Fruit fly (Drosophila melanogaster) whole organism, wandering third instar larva: ENCODE measurements around the gene CG13760.
A peak's percentile ranks its signal among the peaks of the same experiment; 100 is the strongest.

ENCODE experiments used
- CG32264 ChIP-seq: fragments of 200-800 bp; sonication (Bioruptor generic); optimal IDR thresholded peaks from 2 replicates; lab custom pipeline; 2016; ENCODE audit warnings: missing biosample characterization, missing genetic modification characterization
- Dfd ChIP-seq: fragments of >200 bp; optimal IDR thresholded peaks from 2 replicates; lab custom pipeline; 2017; ENCODE audit warnings: missing biosample characterization, missing genetic modification characterization
- GATAd ChIP-seq: sonication (Bioruptor generic); optimal IDR thresholded peaks from 2 replicates; lab custom pipeline; 2016; ENCODE audit warnings: missing biosample characterization, missing genetic modification characterization
- HLH106 ChIP-seq: fragments of 200-800 bp; optimal IDR thresholded peaks from 3 replicates; lab custom pipeline; 2019; ENCODE audit warnings: missing biosample characterization, mild to moderate bottlenecking, missing genetic modification characterization, moderate library complexity
- Hnf4 ChIP-seq: fragments of 200-800 bp; sonication (Bioruptor generic); optimal IDR thresholded peaks from 2 replicates; lab custom pipeline; 2016; ENCODE audit warnings: missing biosample characterization, mild to moderate bottlenecking, missing genetic modification characterization
- Hr83 ChIP-seq: fragments of 200-300 bp; sonication (Bioruptor generic); optimal IDR thresholded peaks from 2 replicates; lab custom pipeline; 2016; ENCODE audit warnings: missing biosample characterization, mild to moderate bottlenecking, missing genetic modification characterization, moderate library complexity; ENCODE audit not compliant: poor library complexity, severe bottlenecking
- Jra ChIP-seq: sonication (Bioruptor generic); optimal IDR thresholded peaks from 2 replicates; lab custom pipeline; 2016; ENCODE audit warnings: missing biosample characterization, missing genetic modification characterization
- Myc ChIP-seq: fragments of >200 bp; optimal IDR thresholded peaks from 2 replicates; lab custom pipeline; 2017
- N ChIP-seq: fragments of >200 bp; optimal IDR thresholded peaks from 2 replicates; lab custom pipeline; 2018; ENCODE audit warnings: missing biosample characterization, missing external identifiers, missing genetic modification characterization
- OdsH ChIP-seq: fragments of 200-800 bp; sonication (Bioruptor generic); optimal IDR thresholded peaks from 2 replicates; lab custom pipeline; 2016; ENCODE audit warnings: missing biosample characterization, mild to moderate bottlenecking, missing genetic modification characterization
- Rel ChIP-seq, 2 experiments: fragments of 200-800 bp; sonication (Bioruptor generic) in 1 of 2; optimal IDR thresholded peaks; 2 replicates in 1 of 2; 3 replicates in 1 of 2; lab custom pipeline; 2016 to 2019; ENCODE audit warnings: mild to moderate bottlenecking in 2 of 2, missing biosample characterization in 2 of 2, missing genetic modification characterization in 2 of 2, moderate library complexity in 1 of 2
- br ChIP-seq: fragments of 200-800 bp; sonication (Bioruptor generic); optimal IDR thresholded peaks from 2 replicates; lab custom pipeline; 2016; ENCODE audit warnings: missing biosample characterization, missing genetic modification characterization
- brk ChIP-seq: fragments of 200-800 bp; sonication (Bioruptor generic); optimal IDR thresholded peaks from 2 replicates; lab custom pipeline; 2016; ENCODE audit warnings: missing biosample characterization, mild to moderate bottlenecking, missing genetic modification characterization
- dsf ChIP-seq: sonication (Bioruptor generic); optimal IDR thresholded peaks from 2 replicates; lab custom pipeline; 2016; ENCODE audit warnings: missing biosample characterization, missing genetic modification characterization, borderline replicate concordance
- ey ChIP-seq: fragments of 200-800 bp; sonication (Bioruptor generic); optimal IDR thresholded peaks from 2 replicates; lab custom pipeline; 2016; ENCODE audit warnings: missing biosample characterization, missing genetic modification characterization
- foxo ChIP-seq, 2 experiments: fragments of 200-800 bp; sonication (Bioruptor generic); optimal IDR thresholded peaks; 2 replicates in 1 of 2; 3 replicates in 1 of 2; lab custom pipeline; 2016 to 2017; ENCODE audit warnings: missing biosample characterization in 2 of 2, missing genetic modification characterization in 2 of 2
- fru ChIP-seq: fragments of 200-800 bp; sonication (Bioruptor generic); optimal IDR thresholded peaks from 3 replicates; lab custom pipeline; 2016; ENCODE audit warnings: missing biosample characterization, mild to moderate bottlenecking, missing genetic modification characterization
- h ChIP-seq: fragments of 200-800 bp; sonication (Bioruptor generic); optimal IDR thresholded peaks from 3 replicates; lab custom pipeline; 2016; ENCODE audit warnings: missing biosample characterization, mild to moderate bottlenecking, missing genetic modification characterization
- jim ChIP-seq: fragments of 175-275, 200-325 bp; sonication (Bioruptor generic); optimal IDR thresholded peaks from 2 replicates; lab custom pipeline; 2016; ENCODE audit warnings: missing biosample characterization, mild to moderate bottlenecking, missing genetic modification characterization
- psq ChIP-seq: fragments of 200-800 bp; sonication (Bioruptor generic); optimal IDR thresholded peaks from 3 replicates; lab custom pipeline; 2017; ENCODE audit warnings: missing biosample characterization, mild to moderate bottlenecking, missing genetic modification characterization, moderate library complexity
- rgr ChIP-seq: fragments of 200-800 bp; sonication (Bioruptor generic); optimal IDR thresholded peaks from 3 replicates; lab custom pipeline; 2016; ENCODE audit warnings: missing biosample characterization, mild to moderate bottlenecking, missing genetic modification characterization
- tai ChIP-seq: sonication (Bioruptor generic); optimal IDR thresholded peaks from 2 replicates; lab custom pipeline; 2016; ENCODE audit warnings: missing biosample characterization, missing genetic modification characterization
- usp ChIP-seq: fragments of >200 bp; optimal IDR thresholded peaks from 2 replicates; lab custom pipeline; 2017; ENCODE audit warnings: missing biosample characterization, missing genetic modification characterization
- woc ChIP-seq: sonication (Bioruptor generic); optimal IDR thresholded peaks from 2 replicates; lab custom pipeline; 2016; ENCODE audit warnings: missing biosample characterization, mild to moderate bottlenecking, missing genetic modification characterization

CG13760 gene

DNA sequence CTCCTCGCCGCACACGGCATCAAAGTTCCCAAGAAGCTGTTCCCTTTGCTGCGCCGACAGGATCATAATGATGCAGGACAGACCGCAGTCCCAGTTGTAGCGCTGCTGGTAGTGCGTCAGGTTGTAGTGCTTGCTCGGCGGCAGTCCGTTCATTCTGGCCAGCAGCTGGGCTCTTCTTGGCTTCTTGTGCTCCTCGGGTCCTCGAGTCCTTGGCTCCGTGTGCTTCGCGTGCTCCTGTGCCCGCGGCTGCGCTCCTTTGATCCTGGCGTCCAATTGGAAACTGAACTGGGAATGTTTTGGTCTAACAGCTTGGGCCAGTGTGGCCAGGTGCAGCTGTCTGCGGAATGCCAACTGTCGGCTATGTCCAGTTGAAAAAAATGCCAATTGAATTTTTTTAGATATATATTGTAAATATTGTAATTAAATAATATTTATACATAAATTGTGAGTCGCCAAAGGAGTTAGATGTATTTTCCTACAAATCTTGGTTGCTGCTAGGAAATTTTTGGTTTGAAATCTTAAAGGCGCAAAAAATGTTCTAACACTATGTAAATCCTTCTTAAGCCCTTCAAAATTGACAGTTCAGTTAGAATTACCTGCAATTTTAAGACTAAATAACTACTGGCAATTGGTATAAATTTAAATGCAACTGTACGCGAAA lies at the start of gene CG13760:
Gene CG13760 (minus strand): TSS at position 645 of the 661 bp plus-strand sequence.
- TF ChIP-seq foxo (GFP tag; optimal IDR thresholded peaks at IDR 0.05; lab: Kevin White, UChicago) (peak in 1 of 2 experiments; percentile 13), dsf (GFP tag; lab: Kevin White, UChicago) (no peak)

DNA sequence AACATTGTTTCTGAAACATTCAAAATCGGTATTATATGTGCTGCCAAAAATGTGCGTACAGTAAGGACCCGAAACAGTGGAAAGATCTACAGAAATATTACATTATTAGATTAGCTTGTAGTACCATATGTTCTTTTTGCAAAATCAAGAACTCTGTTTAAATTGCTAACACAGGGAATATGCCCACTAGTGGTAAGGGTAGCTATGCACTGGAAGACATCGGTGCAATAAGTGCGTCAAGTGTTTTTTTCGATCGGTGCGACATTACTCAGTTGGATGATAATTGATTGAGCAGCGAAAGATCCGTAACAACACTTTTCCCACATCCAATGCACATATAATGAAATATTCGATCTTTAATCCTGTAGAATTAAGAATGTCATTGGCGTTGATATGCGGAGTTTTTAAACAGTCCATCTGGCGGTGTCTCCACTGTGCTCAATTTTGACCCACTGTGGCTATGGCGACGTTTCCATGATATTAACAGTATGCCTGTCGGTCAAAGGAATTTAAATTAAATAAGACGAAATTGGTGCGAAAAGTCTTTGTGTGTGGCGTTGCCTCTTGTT lies 49.7 kb upstream of the CG13760 start:
- TF ChIP-seq Dfd (GFP tag; lab: Kevin White, UChicago) (no peak), foxo (GFP tag; optimal IDR thresholded peaks at IDR 0.05; lab: Kevin White, UChicago) (peak in 1 of 2 experiments; percentile 27), HLH106 (tag; lab: Kevin White, UChicago) (no peak), ey (GFP tag; lab: Kevin White, UChicago) (peak; percentile 15), br (peak; percentile 6), rgr (GFP tag; lab: Kevin White, UChicago) (peak; percentile 34), woc (GFP tag; lab: Kevin White, UChicago) (peak; percentile 17)

DNA sequence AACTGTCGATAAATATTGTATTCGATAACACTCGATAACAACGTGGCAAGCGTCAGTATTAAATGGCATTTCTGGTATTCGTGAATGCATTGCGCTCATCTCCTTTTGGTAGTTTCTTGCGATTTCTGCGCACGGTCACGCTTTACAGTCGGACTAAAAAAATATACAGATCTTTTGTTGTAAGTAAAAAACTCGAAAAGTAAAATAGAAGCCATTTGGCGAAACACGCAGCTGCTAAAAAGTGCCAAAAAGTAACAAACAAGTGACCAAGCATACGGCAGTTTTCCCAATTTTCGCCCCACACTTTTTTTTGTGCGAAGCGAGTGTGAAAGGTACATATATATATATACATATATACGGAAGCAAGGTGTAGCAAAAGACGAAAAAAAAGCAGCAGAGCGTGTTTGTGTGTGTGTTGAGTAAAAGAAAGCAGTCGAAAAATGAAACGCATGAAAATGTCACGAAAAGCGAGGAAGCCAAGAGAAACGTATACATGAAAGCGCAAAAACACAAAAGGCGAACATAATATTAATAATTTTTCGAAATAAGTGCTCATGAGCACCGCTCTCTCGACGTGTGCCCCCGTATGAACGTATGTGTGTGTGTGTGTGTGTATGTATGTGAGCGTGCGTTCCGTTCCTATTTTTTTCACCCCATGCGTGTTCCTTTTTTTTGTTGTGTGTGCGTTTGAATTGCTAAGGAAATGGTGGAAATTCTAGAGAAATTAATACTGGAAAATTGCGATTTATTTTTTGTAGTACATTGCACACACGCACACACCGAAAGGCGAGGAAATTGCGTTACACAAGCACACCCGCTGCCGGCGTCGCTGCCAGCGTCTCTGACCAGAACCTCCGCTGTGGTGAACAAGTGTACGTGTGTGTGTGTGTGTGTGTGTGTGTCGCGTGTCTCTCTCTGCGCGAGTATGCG lies 48.6 kb upstream of the CG13760 start, which contains the start of gene sgg:
Gene sgg (plus strand): TSS at position 106 of the 930 bp plus-strand sequence.
- TF ChIP-seq psq (GFP tag; lab: Kevin White, UChicago) (peak; percentile 64), N (GFP tag; lab: Kevin White, UChicago) (peak; percentile 74), Rel (GFP tag; optimal IDR thresholded peaks at IDR 0.05; lab: Kevin White, UChicago) (no peak), Rel (tag; optimal IDR thresholded peaks at IDR 0.05; lab: Kevin White, UChicago) (peak; percentile 30), tai (GFP tag; lab: Kevin White, UChicago) (no peak), h (GFP tag; lab: Kevin White, UChicago) (peak; percentile 66), Hr83 (GFP tag; lab: Kevin White, UChicago) (peak; percentile 22), GATAd (GFP tag; lab: Kevin White, UChicago) (no peak)

DNA sequence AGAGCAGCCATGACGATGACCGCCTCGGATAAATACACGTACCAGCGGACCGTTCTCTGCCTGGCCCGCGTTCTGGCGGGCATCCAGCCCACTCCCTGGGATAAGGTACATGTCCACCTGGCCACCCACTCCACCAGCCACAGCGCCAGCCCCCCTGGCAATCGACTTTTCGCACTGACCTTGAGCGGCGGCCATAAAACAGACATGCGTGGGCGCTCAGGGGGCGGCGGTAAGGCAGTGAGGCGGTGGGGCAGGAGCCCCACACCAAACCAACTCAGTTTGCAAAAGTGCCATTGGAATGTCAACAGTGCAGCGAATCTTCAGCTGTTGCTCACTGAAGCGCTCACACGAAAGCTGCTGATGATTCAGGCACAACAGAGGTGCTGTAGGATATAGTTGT lies 39.5 kb upstream of the CG13760 start:
- no peak for TF ChIP-seq Jra (GFP tag; lab: Kevin White, UChicago)
- TF ChIP-seq foxo (GFP tag; optimal IDR thresholded peaks at IDR 0.05; lab: Kevin White, UChicago): no peak
- no peak for TF ChIP-seq fru (GFP tag; lab: Kevin White, UChicago)
- TF ChIP-seq psq (GFP tag; lab: Kevin White, UChicago): no peak
- no peak for TF ChIP-seq HLH106 (tag; lab: Kevin White, UChicago)
- no peak for TF ChIP-seq brk
- no peak for TF ChIP-seq Rel (GFP tag; optimal IDR thresholded peaks at IDR 0.05; lab: Kevin White, UChicago)
- TF ChIP-seq Rel (tag; optimal IDR thresholded peaks at IDR 0.05; lab: Kevin White, UChicago): no peak

DNA sequence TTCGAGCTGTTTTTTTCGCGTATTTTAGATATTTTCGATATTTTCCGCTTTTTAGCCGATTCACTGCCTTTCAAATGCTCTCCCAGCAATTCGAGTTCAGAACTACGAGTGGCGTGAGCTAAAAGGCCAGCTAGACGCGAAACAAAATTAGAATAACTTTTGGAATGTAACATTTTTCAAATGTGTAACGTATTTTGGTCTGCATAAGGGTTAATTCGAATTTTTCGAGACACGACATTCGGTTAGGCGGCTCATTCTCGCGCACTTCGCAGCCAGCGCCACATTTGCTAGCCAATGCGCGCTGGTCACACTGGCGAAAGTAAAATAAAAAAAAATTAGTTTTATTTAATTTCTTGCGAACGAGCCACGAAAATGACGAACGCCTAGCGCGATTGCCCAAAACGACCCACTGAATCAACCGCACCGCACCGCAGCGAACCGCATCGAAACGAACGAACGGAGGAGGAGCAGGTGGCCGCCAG lies 39.1 kb upstream of the CG13760 start, which contains the start of the genes brv3 and Pi4KIIIalpha:
Gene brv3 (minus strand): TSS at position 51 of the 482 bp plus-strand sequence.
Gene Pi4KIIIalpha (plus strand): TSS at position 280 of the 482 bp plus-strand sequence.
- no peak for TF ChIP-seq tai (GFP tag; lab: Kevin White, UChicago)
- no peak for TF ChIP-seq CG32264 (GFP tag; lab: Kevin White, UChicago)
- no peak for TF ChIP-seq N (GFP tag; lab: Kevin White, UChicago)
- TF ChIP-seq OdsH (GFP tag; lab: Kevin White, UChicago): no peak
- TF ChIP-seq HLH106 (tag; lab: Kevin White, UChicago): no peak
- no peak for TF ChIP-seq h (GFP tag; lab: Kevin White, UChicago)
- no peak for TF ChIP-seq Myc (lab: Kevin White, UChicago)
- no peak for TF ChIP-seq jim (GFP tag; lab: Kevin White, UChicago)
- TF ChIP-seq Hr83 (GFP tag; lab: Kevin White, UChicago): no peak
- TF ChIP-seq usp (GFP tag; lab: Kevin White, UChicago): no peak
- TF ChIP-seq Dfd (GFP tag; lab: Kevin White, UChicago): no peak
- TF ChIP-seq Hnf4 (GFP tag; lab: Kevin White, UChicago): no peak
- no peak for TF ChIP-seq woc (GFP tag; lab: Kevin White, UChicago)
- TF ChIP-seq, all 38 proteins: peak for 0
